Worm (Caenorhabditis elegans) whole organism, late embryonic: ENCODE results near the gene usp-4.
A peak's percentile ranks its signal among the peaks of the same experiment; 100 is the strongest.

Source experiments
- F13H6.1 ChIP-seq: sonication (generic microtip); optimal IDR thresholded peaks from 2 replicates; lab custom pipeline; 2016; ENCODE audit warnings: missing genetic modification characterization, missing compliant biosample characterization
- K02D7.2 ChIP-seq: sonication (generic microtip); optimal IDR thresholded peaks from 2 replicates; lab custom pipeline; 2017; ENCODE audit warnings: mild to moderate bottlenecking, missing genetic modification characterization, missing compliant biosample characterization
- K09A11.1 ChIP-seq: sonication (generic microtip); optimal IDR thresholded peaks from 2 replicates; lab custom pipeline; 2017; ENCODE audit warnings: antibody characterized with exemption, mild to moderate bottlenecking, missing genetic modification characterization, missing compliant biosample characterization; ENCODE audit not compliant: insufficient read depth
- Y22D7AL.16 ChIP-seq: sonication (generic microtip); optimal IDR thresholded peaks from 2 replicates; lab custom pipeline; 2016; ENCODE audit warnings: missing genetic modification characterization, missing compliant biosample characterization
- ama-1 ChIP-seq: fragments of 150-350 bp; optimal IDR thresholded peaks from 2 replicates; lab custom pipeline; 2014
- ceh-18 ChIP-seq: sonication (generic microtip); optimal IDR thresholded peaks from 2 replicates; lab custom pipeline; 2016; ENCODE audit warnings: missing genetic modification characterization, missing compliant biosample characterization
- ceh-2 ChIP-seq: sonication (generic microtip); optimal IDR thresholded peaks from 2 replicates; lab custom pipeline; 2016; ENCODE audit warnings: missing genotype, missing genetic modification characterization, missing compliant biosample characterization
- ceh-22 ChIP-seq: sonication (generic microtip); optimal IDR thresholded peaks from 2 replicates; lab custom pipeline; 2017; ENCODE audit warnings: missing biosample characterization, missing genetic modification characterization
- ceh-24 ChIP-seq: sonication (generic microtip); optimal IDR thresholded peaks from 2 replicates; lab custom pipeline; 2016; ENCODE audit warnings: mild to moderate bottlenecking, missing genetic modification characterization, missing compliant biosample characterization
- ceh-30 ChIP-seq: fragments of 150-350 bp; optimal IDR thresholded peaks from 2 replicates; lab custom pipeline; 2014; ENCODE audit warnings: missing biosample characterization, missing genetic modification characterization
- ceh-31 ChIP-seq: sonication (generic microtip); optimal IDR thresholded peaks from 2 replicates; lab custom pipeline; 2016; ENCODE audit warnings: missing genetic modification characterization, missing compliant biosample characterization
- ceh-34 ChIP-seq: sonication (generic microtip); optimal IDR thresholded peaks from 2 replicates; lab custom pipeline; 2016; ENCODE audit warnings: mild to moderate bottlenecking, missing genetic modification characterization, missing compliant biosample characterization
- ceh-45 ChIP-seq: fragments of 200-800 bp; sonication (Bioruptor generic); IDR thresholded peaks from 2 replicates; pipeline ENCODE4 v1.3.6; 2022; ENCODE audit warnings: missing genetic modification reagents, missing genetic modification characterization, missing compliant biosample characterization
- ceh-48 ChIP-seq: sonication (generic microtip); optimal IDR thresholded peaks from 2 replicates; lab custom pipeline; 2016; ENCODE audit warnings: missing genetic modification characterization, inconsistent platforms, missing compliant biosample characterization
- ceh-6 ChIP-seq: fragments of 200-800 bp; sonication (Bioruptor generic); optimal IDR thresholded peaks from 2 replicates; lab custom pipeline; 2018; ENCODE audit warnings: mild to moderate bottlenecking, missing genetic modification characterization, missing compliant biosample characterization
- ceh-9 ChIP-seq: sonication (generic microtip); optimal IDR thresholded peaks from 2 replicates; lab custom pipeline; 2016; ENCODE audit warnings: mild to moderate bottlenecking, missing genetic modification characterization, inconsistent platforms, missing compliant biosample characterization
- che-1 ChIP-seq: sonication (generic microtip); optimal IDR thresholded peaks from 2 replicates; lab custom pipeline; 2016; ENCODE audit warnings: mild to moderate bottlenecking, missing genetic modification characterization, missing compliant biosample characterization
- dmd-4 ChIP-seq: sonication (generic microtip); optimal IDR thresholded peaks from 2 replicates; lab custom pipeline; 2016; ENCODE audit warnings: borderline replicate concordance, missing genetic modification characterization, missing compliant biosample characterization
- elt-4 ChIP-seq: sonication (generic microtip); optimal IDR thresholded peaks from 2 replicates; lab custom pipeline; 2016; ENCODE audit warnings: missing genetic modification characterization, missing compliant biosample characterization
- ets-4 ChIP-seq: sonication (generic microtip); optimal IDR thresholded peaks from 2 replicates; lab custom pipeline; 2016; ENCODE audit warnings: missing genetic modification characterization, missing compliant biosample characterization
- eyg-1 ChIP-seq: sonication (generic microtip); optimal IDR thresholded peaks from 2 replicates; lab custom pipeline; 2016; ENCODE audit warnings: missing genotype, missing genetic modification characterization, missing compliant biosample characterization
- fkh-6 ChIP-seq: sonication (generic microtip); optimal IDR thresholded peaks from 2 replicates; lab custom pipeline; 2016; ENCODE audit warnings: missing genetic modification characterization, missing compliant biosample characterization
- gmeb-2 ChIP-seq: sonication (generic microtip); optimal IDR thresholded peaks from 2 replicates; lab custom pipeline; 2016; ENCODE audit warnings: missing genetic modification characterization, inconsistent platforms, missing compliant biosample characterization
- hlh-13 ChIP-seq: fragments of 200-800 bp; sonication (Bioruptor generic); optimal IDR thresholded peaks from 2 replicates; lab custom pipeline; 2018; ENCODE audit warnings: mild to moderate bottlenecking, missing genetic modification characterization, missing compliant biosample characterization
- hlh-30 ChIP-seq: sonication (generic microtip); optimal IDR thresholded peaks from 2 replicates; lab custom pipeline; 2017; ENCODE audit warnings: antibody characterized with exemption, missing genetic modification characterization, missing compliant biosample characterization; ENCODE audit not compliant: insufficient read depth
- hlh-6 ChIP-seq: sonication (generic microtip); optimal IDR thresholded peaks from 2 replicates; lab custom pipeline; 2016; ENCODE audit warnings: missing genotype, missing genetic modification characterization, missing compliant biosample characterization
- hlh-8 ChIP-seq: sonication (generic microtip); optimal IDR thresholded peaks from 2 replicates; lab custom pipeline; 2016; ENCODE audit warnings: missing genotype, missing genetic modification characterization, missing compliant biosample characterization
- lim-6 ChIP-seq: sonication (generic microtip); optimal IDR thresholded peaks from 2 replicates; lab custom pipeline; 2016; ENCODE audit warnings: missing genetic modification characterization, missing compliant biosample characterization
- lin-11 ChIP-seq: fragments of 200-800 bp; sonication (Bioruptor generic); optimal IDR thresholded peaks from 2 replicates; lab custom pipeline; 2018; ENCODE audit warnings: mild to moderate bottlenecking, missing genetic modification characterization, missing compliant biosample characterization
- madf-2 ChIP-seq: sonication (generic microtip); optimal IDR thresholded peaks from 2 replicates; lab custom pipeline; 2017; ENCODE audit warnings: missing genetic modification characterization, missing compliant biosample characterization
- mec-3 ChIP-seq: sonication (generic microtip); optimal IDR thresholded peaks from 2 replicates; lab custom pipeline; 2016; ENCODE audit warnings: borderline replicate concordance, missing genetic modification characterization, missing compliant biosample characterization
- nfya-1 ChIP-seq: sonication (generic microtip); optimal IDR thresholded peaks from 2 replicates; lab custom pipeline; 2017; ENCODE audit warnings: missing genetic modification characterization, mild to moderate bottlenecking, missing compliant biosample characterization, antibody characterized with exemption, moderate library complexity
- nhr-11 ChIP-seq: fragments of 150-350 bp; optimal IDR thresholded peaks from 2 replicates; lab custom pipeline; 2014; ENCODE audit warnings: missing biosample characterization, missing genetic modification characterization
- nhr-232 ChIP-seq: sonication (generic microtip); optimal IDR thresholded peaks from 2 replicates; lab custom pipeline; 2016; ENCODE audit warnings: missing genetic modification characterization, missing compliant biosample characterization
- npax-4 ChIP-seq: sonication (generic microtip); optimal IDR thresholded peaks from 2 replicates; lab custom pipeline; 2016; ENCODE audit warnings: missing genetic modification characterization, missing compliant biosample characterization
- odd-2 ChIP-seq: sonication (generic microtip); optimal IDR thresholded peaks from 2 replicates; lab custom pipeline; 2017; ENCODE audit warnings: antibody characterized with exemption, mild to moderate bottlenecking, missing genetic modification characterization, missing compliant biosample characterization
- pag-3 ChIP-seq: sonication (generic microtip); optimal IDR thresholded peaks from 2 replicates; lab custom pipeline; 2016; ENCODE audit warnings: missing compliant biosample characterization, missing genetic modification characterization, borderline replicate concordance
- pax-1 ChIP-seq: fragments of 150-350 bp; optimal IDR thresholded peaks from 2 replicates; lab custom pipeline; 2014; ENCODE audit warnings: missing biosample characterization, missing genetic modification characterization
- pha-2 ChIP-seq: sonication (generic microtip); optimal IDR thresholded peaks from 2 replicates; lab custom pipeline; 2017; ENCODE audit warnings: mild to moderate bottlenecking, missing genetic modification characterization, missing compliant biosample characterization
- pha-4 ChIP-seq: fragments of 150-350 bp; optimal IDR thresholded peaks from 2 replicates; lab custom pipeline; 2018; ENCODE audit warnings: missing biosample characterization, missing genetic modification reagents, missing genetic modification characterization
- pqm-1 ChIP-seq: sonication (generic microtip); optimal IDR thresholded peaks from 2 replicates; lab custom pipeline; 2016; ENCODE audit warnings: missing genetic modification characterization, missing compliant biosample characterization
- pros-1 ChIP-seq: fragments of 150-350 bp; optimal IDR thresholded peaks from 2 replicates; lab custom pipeline; 2014; ENCODE audit warnings: missing biosample characterization, missing genetic modification reagents, missing genetic modification characterization
- ref-2 ChIP-seq: sonication (generic microtip); optimal IDR thresholded peaks from 2 replicates; lab custom pipeline; 2016; ENCODE audit warnings: missing genetic modification characterization, missing compliant biosample characterization
- rnt-1 ChIP-seq: sonication (generic microtip); optimal IDR thresholded peaks from 2 replicates; lab custom pipeline; 2016; ENCODE audit warnings: missing genetic modification characterization, missing compliant biosample characterization
- sdc-2 ChIP-seq: sonication (generic microtip); optimal IDR thresholded peaks from 2 replicates; lab custom pipeline; 2016; ENCODE audit warnings: missing genotype, missing genetic modification characterization, missing compliant biosample characterization
- sox-4 ChIP-seq: sonication (generic microtip); optimal IDR thresholded peaks from 2 replicates; lab custom pipeline; 2017; ENCODE audit warnings: mild to moderate bottlenecking, missing genetic modification characterization, inconsistent platforms, missing compliant biosample characterization
- tbx-2 ChIP-seq: sonication (generic microtip); optimal IDR thresholded peaks from 2 replicates; lab custom pipeline; 2016; ENCODE audit warnings: missing genetic modification characterization, missing compliant biosample characterization
- unc-42 ChIP-seq: sonication (generic microtip); optimal IDR thresholded peaks from 2 replicates; lab custom pipeline; 2016; ENCODE audit warnings: missing genotype, missing genetic modification characterization, missing compliant biosample characterization
- unc-55 ChIP-seq: sonication (generic microtip); optimal IDR thresholded peaks from 2 replicates; lab custom pipeline; 2017; ENCODE audit warnings: missing biosample characterization, missing genetic modification reagents, missing genetic modification characterization
- zip-5 ChIP-seq: sonication (generic microtip); optimal IDR thresholded peaks from 2 replicates; lab custom pipeline; 2016; ENCODE audit warnings: missing genetic modification characterization, missing compliant biosample characterization
- ztf-16 ChIP-seq: sonication (generic microtip); optimal IDR thresholded peaks from 2 replicates; lab custom pipeline; 2017; ENCODE audit warnings: missing genetic modification characterization, missing compliant biosample characterization

The usp-4 gene

DNA sequence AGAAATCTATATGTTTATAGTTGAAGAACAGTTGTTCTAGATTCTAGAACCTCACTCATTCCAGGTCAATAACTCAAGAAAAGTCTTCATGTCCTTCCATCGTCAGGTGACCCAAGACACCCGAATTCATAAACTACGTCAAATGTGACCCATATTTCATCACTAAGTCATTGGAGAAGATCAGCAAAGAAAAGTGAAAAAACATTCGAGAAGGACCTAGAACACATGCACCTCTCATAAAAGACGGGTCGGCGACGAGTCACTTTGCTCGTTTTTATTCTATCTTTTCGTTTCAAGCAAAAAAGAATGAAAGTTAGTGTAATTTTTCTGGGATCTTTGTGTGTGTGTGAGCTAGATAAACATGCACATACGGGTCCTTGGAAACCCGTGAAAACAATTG lies 5.9 kb upstream of the usp-4 start:
- no peak for TF ChIP-seq pag-3 (tag; lab: Kevin White, UChicago)
- no peak for TF ChIP-seq unc-55 (GFP tag; lab: Kevin White, UChicago)
- no peak for TF ChIP-seq sdc-2 (tag; lab: Kevin White, UChicago)
- TF ChIP-seq ama-1 (lab: Kevin White, UChicago): no peak
- no peak for TF ChIP-seq mec-3
- TF ChIP-seq hlh-13 (GFP tag; lab: Kevin White, UChicago): no peak
- TF ChIP-seq fkh-6 (tag; lab: Kevin White, UChicago): no peak
- no peak for TF ChIP-seq ztf-16
- no peak for TF ChIP-seq hlh-30 (tag; lab: Kevin White, UChicago)
- TF ChIP-seq tbx-2 (tag; lab: Kevin White, UChicago): no peak
- TF ChIP-seq ceh-22 (tag; lab: Kevin White, UChicago): no peak
- no peak for TF ChIP-seq lim-6
- no peak for TF ChIP-seq ceh-34
- no peak for TF ChIP-seq pros-1 (tag; lab: Kevin White, UChicago)
- no peak for TF ChIP-seq gmeb-2 (tag; lab: Kevin White, UChicago)
- TF ChIP-seq nhr-11 (tag; lab: Kevin White, UChicago): no peak
- no peak for TF ChIP-seq ceh-48 (tag; lab: Kevin White, UChicago)

DNA sequence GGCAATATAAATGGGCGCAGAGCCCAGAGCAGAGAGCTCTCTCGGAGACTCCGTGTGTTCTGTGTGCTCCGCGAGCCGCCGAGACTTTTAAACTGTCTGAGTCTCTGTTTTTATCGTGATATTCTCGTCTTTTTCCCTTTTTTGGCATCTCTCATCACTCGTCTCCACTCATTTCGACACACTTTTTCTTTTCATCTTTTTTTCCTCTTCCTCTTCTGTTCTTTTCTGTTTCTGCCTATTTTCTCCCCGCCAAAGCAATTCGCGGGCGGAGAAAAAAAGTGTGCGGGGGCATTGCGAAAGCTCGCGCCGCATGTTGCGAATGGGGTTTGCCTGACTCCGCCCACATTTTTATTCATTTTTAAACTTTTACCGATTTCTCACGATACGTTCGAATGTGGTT lies 737 bp upstream of the usp-4 start:
- peak; percentile 86 for TF ChIP-seq ceh-34
- TF ChIP-seq unc-42 (tag; lab: Kevin White, UChicago): peak; percentile 79
- TF ChIP-seq che-1 (tag; lab: Kevin White, UChicago): peak; percentile 79
- TF ChIP-seq elt-4 (tag; lab: Kevin White, UChicago): no peak
- peak; percentile 67 for TF ChIP-seq nhr-232
- TF ChIP-seq dmd-4 (tag; lab: Kevin White, UChicago): peak; percentile 84
- no peak for TF ChIP-seq ceh-30 (tag; lab: Kevin White, UChicago)
- peak; percentile 78 for TF ChIP-seq K02D7.2
- TF ChIP-seq pqm-1: peak; percentile 80
- TF ChIP-seq sox-4: peak; percentile 85
- peak; percentile 69 for TF ChIP-seq gmeb-2 (tag; lab: Kevin White, UChicago)
- peak; percentile 66 for TF ChIP-seq odd-2
- TF ChIP-seq hlh-30 (tag; lab: Kevin White, UChicago): no peak
- peak; percentile 58 for TF ChIP-seq Y22D7AL.16 (tag; lab: Kevin White, UChicago)
- TF ChIP-seq hlh-6 (tag; lab: Kevin White, UChicago): peak; percentile 90
- no peak for TF ChIP-seq mec-3
- peak; percentile 86 for TF ChIP-seq F13H6.1 (tag; lab: Kevin White, UChicago)
- peak; percentile 75 for TF ChIP-seq rnt-1
- peak; percentile 73 for TF ChIP-seq sdc-2 (tag; lab: Kevin White, UChicago)
- TF ChIP-seq hlh-8 (tag; lab: Kevin White, UChicago): peak; percentile 82
- peak; percentile 84 for TF ChIP-seq ceh-2 (tag; lab: Kevin White, UChicago)
- TF ChIP-seq ceh-45: no peak
- TF ChIP-seq ceh-9: no peak
- TF ChIP-seq ref-2 (tag; lab: Kevin White, UChicago): peak; percentile 85
- TF ChIP-seq ets-4: peak; percentile 54
- peak; percentile 50 for TF ChIP-seq zip-5 (tag; lab: Kevin White, UChicago)
- peak; percentile 54 for TF ChIP-seq npax-4 (tag; lab: Kevin White, UChicago)
- peak; percentile 95 for TF ChIP-seq tbx-2 (tag; lab: Kevin White, UChicago)
- peak; percentile 88 for TF ChIP-seq pha-2 (tag; lab: Kevin White, UChicago)
- peak; percentile 50 for TF ChIP-seq eyg-1 (tag; lab: Kevin White, UChicago)
- TF ChIP-seq nfya-1: peak; percentile 89
- peak; percentile 92 for TF ChIP-seq ceh-18 (tag; lab: Kevin White, UChicago)
- TF ChIP-seq lin-11 (tag; lab: Kevin White, UChicago): peak; percentile 75
- TF ChIP-seq pha-4 (tag; lab: Kevin White, UChicago): no peak
- TF ChIP-seq ceh-24: peak; percentile 57
- no peak for TF ChIP-seq hlh-13 (GFP tag; lab: Kevin White, UChicago)
- TF ChIP-seq ztf-16: peak; percentile 60
- TF ChIP-seq pax-1: peak; percentile 50
- peak; percentile 63 for TF ChIP-seq ceh-6 (GFP tag; lab: Kevin White, UChicago)
- peak; percentile 81 for TF ChIP-seq fkh-6 (tag; lab: Kevin White, UChicago)
- TF ChIP-seq K09A11.1 (tag; lab: Kevin White, UChicago): peak; percentile 83
- peak; percentile 78 for TF ChIP-seq madf-2 (tag; lab: Kevin White, UChicago)
- peak; percentile 84 for TF ChIP-seq lim-6
- TF ChIP-seq ceh-31 (tag; lab: Kevin White, UChicago): peak; percentile 92
